Worm (Caenorhabditis elegans): Measurements from ENCODE around the gene C18H7.12.
A peak's percentile ranks its signal among the peaks of the same experiment; 100 is the strongest.

Gene C18H7.12

ce11 chrIV:615244-615643 lies 27.6 kb upstream of the C18H7.12 start, which contains the start of gene C18H7.1:
TSS of gene C18H7.1 (plus strand) at chrIV:615544.
- TF ChIP-seq atf-7 (tag; optimal IDR thresholded peaks at IDR 0.05) (no peak), pbrm-1 (GFP tag; IDR thresholded peaks at IDR 0.05) (no peak), K11D2.4 (GFP tag; IDR thresholded peaks at IDR 0.05) (no peak), B0261.1 (tag; optimal IDR thresholded peaks at IDR 0.05) (no peak), zfh-2 (GFP tag; conservative IDR thresholded peaks at IDR 0.05) (no peak), lsl-1 (GFP tag; optimal IDR thresholded peaks at IDR 0.05) (no peak), mcd-1 (GFP tag; IDR thresholded peaks at IDR 0.05) (no peak), ztf-25 (GFP tag; IDR thresholded peaks at IDR 0.05) (no peak), Y79H2A.3 (GFP tag; conservative IDR thresholded peaks at IDR 0.05) (no peak), gei-17 (GFP tag; optimal IDR thresholded peaks at IDR 0.05) (no peak), F55B11.4 (tag; optimal IDR thresholded peaks at IDR 0.05; ENCODE audit: borderline replicate concordance, insufficient read depth) (no peak), F33H1.4 (GFP tag; IDR thresholded peaks at IDR 0.05) (no peak)

ce11 chrIV:613155-613554 lies 25.5 kb upstream of the C18H7.12 start:
- TF ChIP-seq F52B5.7 (tag; optimal IDR thresholded peaks at IDR 0.05), result no peak
- no peak for TF ChIP-seq nfya-1 (tag; optimal IDR thresholded peaks at IDR 0.05; ENCODE audit: borderline replicate concordance, insufficient read depth)
- TF ChIP-seq ceh-79 (tag; optimal IDR thresholded peaks at IDR 0.05), result no peak
- no peak for TF ChIP-seq Y95B8A.8 (GFP tag; IDR thresholded peaks at IDR 0.05)
- no peak for TF ChIP-seq rpc-1 (optimal IDR thresholded peaks at IDR 0.05)
- TF ChIP-seq rpc-1 (tag; optimal IDR thresholded peaks at IDR 0.05), result no peak
- TF ChIP-seq lag-1 (GFP tag; IDR thresholded peaks at IDR 0.05), result no peak
- TF ChIP-seq egrh-3 (GFP tag; IDR thresholded peaks at IDR 0.05), result no peak
- no peak for TF ChIP-seq F55B11.4 (tag; optimal IDR thresholded peaks at IDR 0.05; ENCODE audit: borderline replicate concordance, insufficient read depth)
- no peak for TF ChIP-seq mel-28 (tag; optimal IDR thresholded peaks at IDR 0.05; ENCODE audit: borderline replicate concordance)
- no peak for TF ChIP-seq tbp1 (GFP tag; optimal IDR thresholded peaks at IDR 0.05)
- TF ChIP-seq sdz-38 (tag; optimal IDR thresholded peaks at IDR 0.05), result no peak

ce11 chrIV:607628-608027 lies 20.0 kb upstream of the C18H7.12 start:
- no peak for TF ChIP-seq F49E8.2 (tag; optimal IDR thresholded peaks at IDR 0.05; ENCODE audit: insufficient read depth)
- no peak for TF ChIP-seq snpc-3.4 (tag; optimal IDR thresholded peaks at IDR 0.05)
- TF ChIP-seq mxl-1 (tag; optimal IDR thresholded peaks at IDR 0.05), result no peak
- TF ChIP-seq pha-4 (tag; optimal IDR thresholded peaks at IDR 0.05), result no peak

ce11 chrIV:606055-606454 lies 18.4 kb upstream of the C18H7.12 start, which contains the start of gene inx-18:
TSS of gene inx-18 (plus strand) at chrIV:606355.
- no peak for TF ChIP-seq Y53G8AR.9 (GFP tag; conservative IDR thresholded peaks at IDR 0.05)
- TF ChIP-seq ccch-3 (GFP tag; optimal IDR thresholded peaks at IDR 0.05), result no peak
- no peak for TF ChIP-seq egl-44 (GFP tag; IDR thresholded peaks at IDR 0.05)
- no peak for TF ChIP-seq athp-1 (tag; optimal IDR thresholded peaks at IDR 0.05)

ce11 chrIV:605431-605830 lies 17.8 kb upstream of the C18H7.12 start:
- no peak for TF ChIP-seq lin-40 (tag; optimal IDR thresholded peaks at IDR 0.05)
- TF ChIP-seq C06A6.2 (GFP tag; conservative IDR thresholded peaks at IDR 0.05), result no peak
- TF ChIP-seq ceh-40 (GFP tag; IDR thresholded peaks at IDR 0.05), result no peak
- peak; percentile 100 for TF ChIP-seq egrh-3 (GFP tag; IDR thresholded peaks at IDR 0.05)
- TF ChIP-seq madf-8 (GFP tag; conservative IDR thresholded peaks at IDR 0.05), result no peak
- TF ChIP-seq nhr-90 (tag; optimal IDR thresholded peaks at IDR 0.05), result no peak
- TF ChIP-seq rcor-1 (GFP tag; IDR thresholded peaks at IDR 0.05), result no peak
- TF ChIP-seq lin-26 (GFP tag; IDR thresholded peaks at IDR 0.05), result 0 out of 2 replicates have a peak, but pooled peaks have one; percentile 12
- TF ChIP-seq Y95B8A.8 (GFP tag; IDR thresholded peaks at IDR 0.05), result no peak
- no peak for TF ChIP-seq let-607 (tag; optimal IDR thresholded peaks at IDR 0.05)
- no peak for TF ChIP-seq K11D2.4 (GFP tag; IDR thresholded peaks at IDR 0.05)
- no peak for TF ChIP-seq tbp1 (GFP tag; optimal IDR thresholded peaks at IDR 0.05)
- TF ChIP-seq lir-1 (GFP tag; conservative IDR thresholded peaks at IDR 0.05), result no peak
- no peak for TF ChIP-seq cebp-2 (GFP tag; IDR thresholded peaks at IDR 0.05)
- no peak for TF ChIP-seq nhr-179 (tag; optimal IDR thresholded peaks at IDR 0.05)
- no peak for TF ChIP-seq lin-54 (GFP tag; optimal IDR thresholded peaks at IDR 0.05)
- no peak for TF ChIP-seq ceh-100 (GFP tag; IDR thresholded peaks at IDR 0.05)

Data from whole organism, young adult.